Fruit fly (Drosophila melanogaster): ENCODE measurements around the gene fkh.

- TF ChIP-seq N (GFP tag; optimal IDR thresholded peaks at IDR 0.05) (no peak), brk (GFP tag; optimal IDR thresholded peaks at IDR 0.05) (no peak), h (GFP tag; optimal IDR thresholded peaks at IDR 0.05) (no peak), lola (GFP tag; optimal IDR thresholded peaks at IDR 0.05) (no peak), psq (GFP tag; optimal IDR thresholded peaks at IDR 0.05) (no peak), pan (optimal IDR thresholded peaks at IDR 0.05) (no peak), rgr (GFP tag; optimal IDR thresholded peaks at IDR 0.05) (no peak), br (GFP tag; optimal IDR thresholded peaks at IDR 0.05) (no peak), usp (GFP tag; optimal IDR thresholded peaks at IDR 0.05) (no peak), jim (GFP tag; optimal IDR thresholded peaks at IDR 0.05) (no peak)
These were observed 29.7 kb downstream of the fkh start for dm6 chr3R:28555324-28555723.
